Fruit fly (Drosophila melanogaster) whole organism, wandering third instar larva: Measurements from ENCODE around the gene CG8066.

Experiments used
- Abd-B ChIP-seq: fragments of >200 bp; optimal IDR thresholded peaks from 2 replicates; lab custom pipeline; 2017; ENCODE audit warnings: missing biosample characterization, missing genetic modification characterization
- CG32264 ChIP-seq: fragments of 200-800 bp; sonication (Bioruptor generic); optimal IDR thresholded peaks from 2 replicates; lab custom pipeline; 2016; ENCODE audit warnings: missing biosample characterization, missing genetic modification characterization
- CG9705 ChIP-seq: fragments of 200-800 bp; sonication (Bioruptor generic); optimal IDR thresholded peaks from 2 replicates; lab custom pipeline; 2018; ENCODE audit warnings: missing biosample characterization, mild to moderate bottlenecking, missing genetic modification characterization
- CrebA ChIP-seq: fragments of 200-800 bp; sonication (Bioruptor generic); optimal IDR thresholded peaks from 2 replicates; lab custom pipeline; 2016; ENCODE audit warnings: missing biosample characterization, mild to moderate bottlenecking, missing genetic modification characterization, borderline replicate concordance
- Dfd ChIP-seq: fragments of >200 bp; optimal IDR thresholded peaks from 2 replicates; lab custom pipeline; 2017; ENCODE audit warnings: missing biosample characterization, missing genetic modification characterization
- Dif ChIP-seq: fragments of 200-275, 200-300 bp; sonication (Bioruptor generic); optimal IDR thresholded peaks from 2 replicates; lab custom pipeline; 2018; ENCODE audit warnings: missing biosample characterization, missing genetic modification characterization; ENCODE audit not compliant: partially characterized antibody
- HLH106 ChIP-seq: fragments of 200-800 bp; optimal IDR thresholded peaks from 3 replicates; lab custom pipeline; 2019; ENCODE audit warnings: missing biosample characterization, mild to moderate bottlenecking, missing genetic modification characterization, moderate library complexity
- Hnf4 ChIP-seq: fragments of 200-800 bp; sonication (Bioruptor generic); optimal IDR thresholded peaks from 2 replicates; lab custom pipeline; 2016; ENCODE audit warnings: missing biosample characterization, mild to moderate bottlenecking, missing genetic modification characterization
- Mio ChIP-seq: sonication (Bioruptor generic); optimal IDR thresholded peaks from 2 replicates; lab custom pipeline; 2016; ENCODE audit warnings: missing biosample characterization, missing genetic modification characterization
- OdsH ChIP-seq: fragments of 200-800 bp; sonication (Bioruptor generic); optimal IDR thresholded peaks from 2 replicates; lab custom pipeline; 2016; ENCODE audit warnings: missing biosample characterization, mild to moderate bottlenecking, missing genetic modification characterization
- Rel ChIP-seq, 2 experiments: fragments of 200-800 bp; sonication (Bioruptor generic) in 1 of 2; optimal IDR thresholded peaks; 2 replicates in 1 of 2; 3 replicates in 1 of 2; lab custom pipeline; 2016 to 2019; ENCODE audit warnings: mild to moderate bottlenecking in 2 of 2, missing biosample characterization in 2 of 2, missing genetic modification characterization in 2 of 2, moderate library complexity in 1 of 2
- Sp1 ChIP-seq: fragments of 200-800 bp; sonication (Bioruptor generic); optimal IDR thresholded peaks from 3 replicates; lab custom pipeline; 2019; ENCODE audit warnings: missing biosample characterization, mild to moderate bottlenecking, missing genetic modification characterization, moderate library complexity
- Vsx2 ChIP-seq: fragments of 200-300, 225-300 bp; sonication (Bioruptor generic); optimal IDR thresholded peaks from 2 replicates; lab custom pipeline; 2018; ENCODE audit warnings: missing biosample characterization, missing genetic modification characterization; ENCODE audit not compliant: partially characterized antibody
- br ChIP-seq: fragments of 200-800 bp; sonication (Bioruptor generic); optimal IDR thresholded peaks from 2 replicates; lab custom pipeline; 2016; ENCODE audit warnings: missing biosample characterization, missing genetic modification characterization
- brk ChIP-seq: fragments of 200-800 bp; sonication (Bioruptor generic); optimal IDR thresholded peaks from 2 replicates; lab custom pipeline; 2016; ENCODE audit warnings: missing biosample characterization, mild to moderate bottlenecking, missing genetic modification characterization
- ey ChIP-seq: fragments of 200-800 bp; sonication (Bioruptor generic); optimal IDR thresholded peaks from 2 replicates; lab custom pipeline; 2016; ENCODE audit warnings: missing biosample characterization, missing genetic modification characterization
- foxo ChIP-seq, 2 experiments: fragments of 200-800 bp; sonication (Bioruptor generic); optimal IDR thresholded peaks; 2 replicates in 1 of 2; 3 replicates in 1 of 2; lab custom pipeline; 2016 to 2017; ENCODE audit warnings: missing biosample characterization in 2 of 2, missing genetic modification characterization in 2 of 2
- fru ChIP-seq: fragments of 200-800 bp; sonication (Bioruptor generic); optimal IDR thresholded peaks from 3 replicates; lab custom pipeline; 2016; ENCODE audit warnings: missing biosample characterization, mild to moderate bottlenecking, missing genetic modification characterization
- h ChIP-seq: fragments of 200-800 bp; sonication (Bioruptor generic); optimal IDR thresholded peaks from 3 replicates; lab custom pipeline; 2016; ENCODE audit warnings: missing biosample characterization, mild to moderate bottlenecking, missing genetic modification characterization
- jim ChIP-seq: fragments of 175-275, 200-325 bp; sonication (Bioruptor generic); optimal IDR thresholded peaks from 2 replicates; lab custom pipeline; 2016; ENCODE audit warnings: missing biosample characterization, mild to moderate bottlenecking, missing genetic modification characterization
- lola ChIP-seq: fragments of >200 bp; optimal IDR thresholded peaks from 2 replicates; lab custom pipeline; 2017; ENCODE audit warnings: missing biosample characterization, missing genetic modification characterization
- pan ChIP-seq: fragments of >200 bp; optimal IDR thresholded peaks from 2 replicates; lab custom pipeline; 2017
- sage ChIP-seq: fragments of 200-800 bp; sonication (Bioruptor generic); optimal IDR thresholded peaks from 2 replicates; lab custom pipeline; 2016; ENCODE audit warnings: missing biosample characterization, mild to moderate bottlenecking, missing genetic modification characterization
- sv ChIP-seq: fragments of 200-800 bp; sonication (Bioruptor generic); optimal IDR thresholded peaks from 3 replicates; lab custom pipeline; 2016; ENCODE audit warnings: missing biosample characterization, missing genetic modification characterization
- tai ChIP-seq: sonication (Bioruptor generic); optimal IDR thresholded peaks from 2 replicates; lab custom pipeline; 2016; ENCODE audit warnings: missing biosample characterization, missing genetic modification characterization
- usp ChIP-seq: fragments of >200 bp; optimal IDR thresholded peaks from 2 replicates; lab custom pipeline; 2017; ENCODE audit warnings: missing biosample characterization, missing genetic modification characterization
- woc ChIP-seq: sonication (Bioruptor generic); optimal IDR thresholded peaks from 2 replicates; lab custom pipeline; 2016; ENCODE audit warnings: missing biosample characterization, mild to moderate bottlenecking, missing genetic modification characterization

CG8066 gene

DNA sequence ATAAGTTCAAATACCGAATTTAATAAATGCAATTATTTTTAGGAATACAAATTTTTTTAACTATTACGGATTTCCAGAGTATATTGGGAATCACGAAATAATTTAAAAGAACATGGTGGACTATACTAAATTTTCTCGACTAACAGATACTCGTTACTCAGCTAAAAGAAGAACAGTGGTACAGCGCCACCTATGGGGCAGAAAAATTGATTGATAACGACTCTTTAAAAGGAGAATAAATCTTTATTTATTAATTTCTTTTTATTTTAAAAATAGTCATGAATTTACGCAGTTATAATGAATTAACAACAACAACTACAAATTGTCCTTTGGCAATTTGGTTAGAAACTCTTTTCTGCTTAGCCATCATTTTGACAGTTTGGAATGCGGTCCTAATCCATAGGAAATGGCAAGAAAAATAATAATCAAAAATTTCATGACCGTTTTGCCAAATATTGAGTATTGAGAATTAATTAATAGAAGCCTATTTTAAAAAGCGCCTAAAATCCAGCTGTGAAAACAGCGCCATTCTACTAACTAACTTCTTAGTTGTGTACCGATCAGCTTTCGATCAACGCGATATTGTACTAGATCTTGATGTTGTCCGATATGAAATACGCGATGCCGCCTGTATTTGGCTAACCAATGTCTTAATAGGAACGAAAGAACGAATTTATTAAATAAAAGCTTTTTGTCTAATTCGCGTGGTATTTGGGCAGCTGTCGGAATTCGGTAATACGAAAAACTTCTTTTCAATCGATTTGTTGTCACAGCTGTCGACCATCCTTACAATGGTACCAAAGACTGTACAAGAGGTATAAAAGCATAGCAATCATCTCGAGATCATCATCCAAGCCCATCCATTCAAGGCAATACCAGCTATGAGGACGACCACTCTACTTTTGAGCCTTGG, 3.3 kb downstream of the CG8066 start, which contains the start of gene CG14852:
Gene CG14852, plus strand, starts transcription at position 863 of the 913 bp plus-strand sequence.
- TF ChIP-seq Dif (GFP tag; lab: Kevin White, UChicago): peak; percentile 63
- TF ChIP-seq sv (GFP tag; lab: Kevin White, UChicago): no peak

DNA sequence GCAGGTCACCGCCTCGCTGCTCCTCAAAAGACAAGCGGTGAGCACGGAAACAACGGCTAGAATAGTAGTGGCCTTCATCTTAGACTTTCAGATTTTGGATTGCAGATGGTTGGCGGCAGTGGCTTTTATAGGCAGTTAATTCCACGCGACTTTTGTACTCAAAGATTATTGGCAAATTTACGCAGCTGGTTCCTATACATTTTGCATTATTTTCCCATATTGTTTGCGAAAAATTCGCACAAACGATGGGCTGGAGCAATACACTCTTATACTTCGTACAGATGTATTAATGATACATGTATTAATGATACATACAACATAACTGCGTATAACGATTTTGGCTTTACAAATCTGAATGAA, 4.0 kb downstream of the CG8066 start, which contains the start of gene CG8087:
Gene CG8087, minus strand, starts transcription at position 101 of the 360 bp plus-strand sequence.
- no peak for TF ChIP-seq fru (GFP tag; lab: Kevin White, UChicago)
- TF ChIP-seq h (GFP tag; lab: Kevin White, UChicago): no peak
- no peak for TF ChIP-seq lola
- no peak for TF ChIP-seq HLH106 (tag; lab: Kevin White, UChicago)
- no peak for TF ChIP-seq Abd-B (GFP tag; lab: Kevin White, UChicago)

DNA sequence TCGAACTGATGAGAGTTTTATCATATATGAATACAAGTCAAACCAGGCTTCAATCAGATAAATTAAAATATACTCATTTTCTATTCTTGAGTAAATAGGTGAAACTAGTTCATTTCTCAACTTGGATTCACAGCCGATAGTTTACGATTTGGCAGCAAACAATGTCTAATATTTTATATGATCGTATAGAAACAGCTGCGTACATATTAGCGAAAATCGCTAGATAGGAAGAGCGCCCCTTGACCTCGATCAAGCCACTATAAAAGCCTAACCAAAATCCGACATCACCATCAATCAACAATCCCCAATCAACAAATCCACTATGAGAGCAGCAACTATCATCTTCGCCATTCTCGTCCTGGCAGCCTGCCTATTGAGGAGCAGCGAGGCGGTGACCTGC, 6.6 kb downstream of the CG8066 start, which contains the start of gene CG14851:
Gene CG14851, plus strand, starts transcription at position 301 of the 400 bp plus-strand sequence.
- TF ChIP-seq HLH106 (tag; lab: Kevin White, UChicago): no peak
- no peak for TF ChIP-seq Hnf4 (GFP tag; lab: Kevin White, UChicago)
- no peak for TF ChIP-seq CrebA
- TF ChIP-seq usp (GFP tag; lab: Kevin White, UChicago): no peak
- TF ChIP-seq Sp1 (GFP tag; lab: Kevin White, UChicago): no peak
- no peak for TF ChIP-seq OdsH
- TF ChIP-seq Vsx2 (GFP tag; lab: Kevin White, UChicago): no peak
- TF ChIP-seq woc (GFP tag; lab: Kevin White, UChicago): no peak
- no peak for TF ChIP-seq CG32264
- no peak for TF ChIP-seq Dif (GFP tag; lab: Kevin White, UChicago)
- TF ChIP-seq jim (GFP tag; lab: Kevin White, UChicago): no peak
- TF ChIP-seq tai: no peak
- TF ChIP-seq fru (GFP tag; lab: Kevin White, UChicago): no peak
- no peak for TF ChIP-seq br (GFP tag; lab: Kevin White, UChicago)
- no peak for TF ChIP-seq foxo (GFP tag; optimal IDR thresholded peaks at IDR 0.05; lab: Kevin White, UChicago)
- no peak for TF ChIP-seq Mio (GFP tag; lab: Kevin White, UChicago)
- TF ChIP-seq pan: no peak
- no peak for TF ChIP-seq Rel (GFP tag; optimal IDR thresholded peaks at IDR 0.05; lab: Kevin White, UChicago)
- TF ChIP-seq Rel (tag; optimal IDR thresholded peaks at IDR 0.05; lab: Kevin White, UChicago): no peak

DNA sequence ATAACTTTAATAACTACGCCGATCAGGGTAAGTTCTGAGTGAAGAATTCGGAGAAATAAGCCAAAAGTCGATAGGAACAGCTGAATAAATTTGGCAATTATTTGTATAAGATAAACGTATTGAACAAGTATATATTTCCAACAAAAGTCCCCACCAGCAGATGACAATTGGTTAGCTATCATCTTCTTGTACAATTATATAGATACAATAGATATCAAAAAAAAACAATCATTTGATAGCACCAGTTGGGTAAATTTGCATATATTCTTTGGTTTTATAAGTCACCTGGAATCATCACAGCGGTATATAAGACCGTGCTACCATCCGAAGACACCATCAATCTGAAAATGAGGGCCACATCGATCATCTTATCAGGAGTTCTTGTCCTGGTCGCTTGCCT, 8.0 kb downstream of the CG8066 start, which contains the start of gene Jig:
Gene Jig, plus strand, starts transcription at position 301 of the 400 bp plus-strand sequence.
- TF ChIP-seq Vsx2 (GFP tag; lab: Kevin White, UChicago): no peak
- TF ChIP-seq CG32264: no peak
- TF ChIP-seq woc (GFP tag; lab: Kevin White, UChicago): no peak
- TF ChIP-seq Dfd (GFP tag; lab: Kevin White, UChicago): no peak
- no peak for TF ChIP-seq lola
- no peak for TF ChIP-seq Abd-B (GFP tag; lab: Kevin White, UChicago)
- no peak for TF ChIP-seq HLH106 (tag; lab: Kevin White, UChicago)

DNA sequence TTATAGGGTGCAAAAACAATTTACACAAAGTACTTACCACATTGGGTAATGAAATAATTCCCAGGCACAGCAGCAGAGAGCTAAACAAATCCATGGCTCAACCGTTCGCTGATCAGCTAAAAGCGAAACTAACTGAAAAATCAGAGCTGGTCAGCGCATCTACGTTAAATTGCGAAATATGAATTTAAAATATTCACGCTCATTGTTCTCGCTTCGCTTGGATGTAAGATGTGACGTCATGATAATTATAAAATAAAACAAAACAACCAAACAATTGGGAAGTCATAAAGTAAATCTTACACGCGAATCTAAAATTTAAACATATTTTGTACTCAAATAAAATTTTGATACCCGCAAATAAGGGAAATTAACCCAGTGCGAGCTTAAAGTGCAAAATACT, 8.7 kb downstream of the CG8066 start, which contains the start of gene CG14854:
Gene CG14854, minus strand, starts transcription at position 101 of the 400 bp plus-strand sequence.
- TF ChIP-seq brk (no peak), lola (no peak), ey (GFP tag; lab: Kevin White, UChicago) (no peak), OdsH (no peak), Sp1 (GFP tag; lab: Kevin White, UChicago) (no peak), Mio (GFP tag; lab: Kevin White, UChicago) (no peak), HLH106 (tag; lab: Kevin White, UChicago) (no peak), CG9705 (GFP tag; lab: Kevin White, UChicago) (no peak), sage (GFP tag; lab: Kevin White, UChicago) (no peak), sv (GFP tag; lab: Kevin White, UChicago) (no peak), Vsx2 (GFP tag; lab: Kevin White, UChicago) (no peak), Hnf4 (GFP tag; lab: Kevin White, UChicago) (no peak), Abd-B (GFP tag; lab: Kevin White, UChicago) (no peak)
